Worm (Caenorhabditis elegans): ENCODE results near the gene F28B12.6.

Gene F28B12.6

ce11 chrII:5974878-5975277 lies 34.2 kb downstream of the F28B12.6 start, which contains the start of gene B0034.5:
Gene B0034.5, minus strand, starts transcription at chrII:5974978.
- TF ChIP-seq Y48G9A.11 (GFP tag; IDR thresholded peaks at IDR 0.05) = no peak
- TF ChIP-seq ces-1 (GFP tag; optimal IDR thresholded peaks at IDR 0.05) = no peak
- no peak for TF ChIP-seq lin-38 (GFP tag; IDR thresholded peaks at IDR 0.05)
- no peak for TF ChIP-seq jun-1 (tag; optimal IDR thresholded peaks at IDR 0.05)
- TF ChIP-seq ZK546.5 (tag; optimal IDR thresholded peaks at IDR 0.05) = no peak
- no peak for TF ChIP-seq dmd-8 (GFP tag; IDR thresholded peaks at IDR 0.05)
- no peak for TF ChIP-seq ama-1 (optimal IDR thresholded peaks at IDR 0.05)
- TF ChIP-seq set-16 (GFP tag; IDR thresholded peaks at IDR 0.05) = no peak
- no peak for TF ChIP-seq nhr-25 (tag; optimal IDR thresholded peaks at IDR 0.05; ENCODE audit: borderline replicate concordance, insufficient read depth)
- no peak for TF ChIP-seq lin-15B (tag; optimal IDR thresholded peaks at IDR 0.05)
- no peak for TF ChIP-seq R02D3.7 (tag; optimal IDR thresholded peaks at IDR 0.05)
- TF ChIP-seq unc-130 (GFP tag; optimal IDR thresholded peaks at IDR 0.05) = no peak
- TF ChIP-seq zag-1 (tag; optimal IDR thresholded peaks at IDR 0.05) = no peak
- no peak for TF ChIP-seq mxl-3 (GFP tag; optimal IDR thresholded peaks at IDR 0.05)

ce11 chrII:5988224-5988623 lies 47.6 kb downstream of the F28B12.6 start, which contains the start of gene ins-2:
Gene ins-2, plus strand, starts transcription at chrII:5988524.
- TF ChIP-seq lsy-2 (tag; optimal IDR thresholded peaks at IDR 0.05) (no peak), ctbp-1 (GFP tag; IDR thresholded peaks at IDR 0.05) (no peak), unc-62 (GFP tag; optimal IDR thresholded peaks at IDR 0.05 in 1 of 2) (peak in 1 of 2 experiments; percentile 80), unc-62 (tag; optimal IDR thresholded peaks at IDR 0.05) (no peak)

- TF ChIP-seq ZK546.5 (tag; optimal IDR thresholded peaks at IDR 0.05) (no peak), D1046.2 (GFP tag; IDR thresholded peaks at IDR 0.05) (no peak), mdl-1 (tag; optimal IDR thresholded peaks at IDR 0.05) (no peak), ztf-7 (tag; optimal IDR thresholded peaks at IDR 0.05) (no peak), unc-130 (GFP tag; optimal IDR thresholded peaks at IDR 0.05) (no peak), unc-62 (GFP tag; optimal IDR thresholded peaks at IDR 0.05 in 1 of 2) (no peak), unc-62 (tag; optimal IDR thresholded peaks at IDR 0.05) (no peak), aha-1 (tag) (no peak), attf-4 (tag; optimal IDR thresholded peaks at IDR 0.05) (no peak), nhr-11 (tag; optimal IDR thresholded peaks at IDR 0.05) (no peak), jun-1 (tag; optimal IDR thresholded peaks at IDR 0.05) (no peak), egl-27 (tag; optimal IDR thresholded peaks at IDR 0.05) (no peak), lin-39 (tag; optimal IDR thresholded peaks at IDR 0.05) (no peak), zag-1 (tag; optimal IDR thresholded peaks at IDR 0.05) (no peak), aly-2 (tag; optimal IDR thresholded peaks at IDR 0.05) (no peak), nhr-10 (tag; optimal IDR thresholded peaks at IDR 0.05) (no peak), mep-1 (tag; optimal IDR thresholded peaks at IDR 0.05) (no peak), F26F4.8 (GFP tag; conservative IDR thresholded peaks at IDR 0.05) (no peak), lin-13 (GFP tag; optimal IDR thresholded peaks at IDR 0.05) (no peak), saeg-2 (GFP tag; IDR thresholded peaks at IDR 0.05) (no peak), spr-3 (GFP tag; optimal IDR thresholded peaks at IDR 0.05) (no peak)
Observed at ce11 chrII:5990668-5991067, 50.0 kb downstream of the F28B12.6 start, which contains the start of gene ins-3. Gene ins-3, minus strand, starts transcription at chrII:5990768.
